Fruit fly (Drosophila melanogaster) whole organism, embryonic: ENCODE data around the gene CG31344.

ENCODE experiments used
- B-H2 ChIP-seq: fragments of 200-800 bp; sonication (Bioruptor generic); optimal IDR thresholded peaks from 2 replicates; lab custom pipeline; 2018; ENCODE audit warnings: missing biosample characterization, mild to moderate bottlenecking, missing genetic modification characterization
- CG10321 ChIP-seq: fragments of 200-800 bp; sonication (Bioruptor generic); IDR thresholded peaks from 2 replicates; pipeline ENCODE4 v1.3.6; 2022; ENCODE audit warnings: missing biosample characterization, missing genetic modification characterization
- CG10979 ChIP-seq: fragments of 200-800 bp; sonication (Bioruptor generic); optimal IDR thresholded peaks from 2 replicates; lab custom pipeline; 2018; ENCODE audit warnings: missing biosample characterization, mild to moderate bottlenecking, missing genetic modification characterization, moderate library complexity
- CG12071 ChIP-seq: fragments of 200-800 bp; sonication (Bioruptor generic); optimal IDR thresholded peaks from 3 replicates; lab custom pipeline; 2018; ENCODE audit warnings: missing biosample characterization, mild to moderate bottlenecking, missing genetic modification characterization
- CG12104 ChIP-seq: fragments of 200-800 bp; sonication (Bioruptor generic); optimal IDR thresholded peaks from 3 replicates; lab custom pipeline; 2016; ENCODE audit warnings: missing biosample characterization, missing genetic modification characterization
- CG14860 ChIP-seq: fragments of 200-800 bp; sonication (Bioruptor generic); IDR thresholded peaks from 3 replicates; pipeline ENCODE4 v1.3.6; 2022; ENCODE audit warnings: missing biosample characterization, missing genetic modification characterization; ENCODE audit not compliant: partially characterized antibody
- CG1529 ChIP-seq: fragments of 200-800 bp; sonication (Bioruptor generic); optimal IDR thresholded peaks from 3 replicates; lab custom pipeline; 2018; ENCODE audit warnings: missing biosample characterization, missing genetic modification characterization
- CG3065 ChIP-seq: fragments of 200-800 bp; sonication (Bioruptor generic); optimal IDR thresholded peaks from 2 replicates; lab custom pipeline; 2016; ENCODE audit warnings: missing biosample characterization, missing genetic modification characterization
- CG33213 ChIP-seq: fragments of 200-800 bp; sonication (Bioruptor generic); optimal IDR thresholded peaks from 3 replicates; lab custom pipeline; 2016; ENCODE audit warnings: missing biosample characterization, missing genetic modification characterization
- CG33557 ChIP-seq: fragments of 200-800 bp; sonication (Bioruptor generic); optimal IDR thresholded peaks from 2 replicates; lab custom pipeline; 2019; ENCODE audit warnings: missing biosample characterization, mild to moderate bottlenecking, missing genetic modification characterization, moderate library complexity
- CG34422 ChIP-seq: fragments of 200-800 bp; sonication (Bioruptor generic); IDR thresholded peaks from 3 replicates; pipeline ENCODE4 v1.3.6; 2022; ENCODE audit warnings: missing biosample characterization, missing genetic modification characterization
- CG3995 ChIP-seq: fragments of 200-800 bp; sonication (Bioruptor generic); optimal IDR thresholded peaks from 3 replicates; lab custom pipeline; 2016; ENCODE audit warnings: missing biosample characterization, missing genetic modification characterization
- CG4282 ChIP-seq: fragments of 200-800 bp; sonication (Bioruptor generic); optimal IDR thresholded peaks from 2 replicates; lab custom pipeline; 2016; ENCODE audit warnings: missing biosample characterization, missing genetic modification characterization
- CG6254 ChIP-seq: fragments of 200-800 bp; sonication (Bioruptor generic); optimal IDR thresholded peaks from 3 replicates; lab custom pipeline; 2017; ENCODE audit warnings: mild to moderate bottlenecking, missing biosample characterization, missing genetic modification reagents, missing genetic modification characterization
- CG6272 ChIP-seq: fragments of 200-800 bp; sonication (Bioruptor generic); IDR thresholded peaks from 2 replicates; pipeline ENCODE4 v1.3.6; 2022; ENCODE audit warnings: missing biosample characterization, missing genetic modification characterization
- CG6791 ChIP-seq: fragments of 200-800 bp; sonication (Bioruptor generic); IDR thresholded peaks from 3 replicates; pipeline ENCODE4 v1.3.6; 2022; ENCODE audit warnings: missing biosample characterization, missing genetic modification characterization; ENCODE audit not compliant: partially characterized antibody
- CG6813 ChIP-seq: fragments of 200-800 bp; sonication (Bioruptor generic); optimal IDR thresholded peaks from 2 replicates; lab custom pipeline; 2017; ENCODE audit warnings: missing biosample characterization, missing genetic modification characterization, mild to moderate bottlenecking, moderate library complexity, missing genetic modification reagents
- CG9817 ChIP-seq: fragments of 200-800 bp; sonication (Bioruptor generic); optimal IDR thresholded peaks from 2 replicates; lab custom pipeline; 2018; ENCODE audit warnings: missing biosample characterization, mild to moderate bottlenecking, missing genetic modification characterization, moderate library complexity
- CrebB ChIP-seq: fragments of 200-800 bp; sonication (Bioruptor generic); optimal IDR thresholded peaks from 3 replicates; lab custom pipeline; 2018; ENCODE audit warnings: missing biosample characterization, mild to moderate bottlenecking, missing genetic modification characterization
- HmgD ChIP-seq: fragments of 200-800 bp; sonication (Bioruptor generic); optimal IDR thresholded peaks from 3 replicates; lab custom pipeline; 2016; ENCODE audit warnings: missing biosample characterization, missing genetic modification characterization
- Hr3 ChIP-seq: fragments of 200-800 bp; sonication (Bioruptor generic); optimal IDR thresholded peaks from 3 replicates; lab custom pipeline; 2016; ENCODE audit warnings: missing biosample characterization, missing genetic modification characterization
- Hr78 ChIP-seq, 2 experiments: fragments of 200-800 bp in 1 of 2; fragments of >200 bp in 1 of 2; sonication (Bioruptor generic) in 1 of 2; optimal IDR thresholded peaks; 2 replicates each; lab custom pipeline; 2017 to 2019; ENCODE audit warnings: missing biosample characterization in 2 of 2, missing genetic modification characterization in 2 of 2, mild to moderate bottlenecking in 1 of 2, moderate library complexity in 1 of 2
- Lim3 ChIP-seq: fragments of 200-800 bp; sonication (Bioruptor generic); IDR thresholded peaks from 2 replicates; pipeline ENCODE4 v1.3.6; 2022; ENCODE audit warnings: missing biosample characterization, missing genetic modification characterization
- Oli ChIP-seq: fragments of 200-800 bp; sonication (Bioruptor generic); optimal IDR thresholded peaks from 2 replicates; lab custom pipeline; 2018; ENCODE audit warnings: missing biosample characterization, mild to moderate bottlenecking, missing genetic modification characterization, moderate library complexity
- Poxn ChIP-seq: fragments of 200-800 bp; sonication (Bioruptor generic); IDR thresholded peaks from 2 replicates; pipeline ENCODE4 v1.3.6; 2022; ENCODE audit warnings: missing biosample characterization, missing genetic modification characterization
- Xrp1 ChIP-seq: fragments of 200-800 bp; sonication (Bioruptor generic); IDR thresholded peaks from 2 replicates; pipeline ENCODE4 v1.3.6; 2022; ENCODE audit warnings: missing biosample characterization, missing genetic modification characterization
- ato ChIP-seq: fragments of 200-800 bp; sonication (Bioruptor generic); IDR thresholded peaks from 2 replicates; pipeline ENCODE4 v1.3.6; 2022; ENCODE audit warnings: missing biosample characterization, missing genetic modification characterization; ENCODE audit not compliant: partially characterized antibody
- bab2 ChIP-seq: fragments of 200-800 bp; sonication (Bioruptor generic); optimal IDR thresholded peaks from 2 replicates; lab custom pipeline; 2016; ENCODE audit warnings: missing biosample characterization, missing genetic modification characterization
- cato ChIP-seq: fragments of 200-800 bp; sonication (Bioruptor generic); optimal IDR thresholded peaks from 2 replicates; lab custom pipeline; 2016; ENCODE audit warnings: missing biosample characterization, missing genetic modification characterization, borderline replicate concordance
- chinmo ChIP-seq: fragments of 200-800 bp; sonication (Bioruptor generic); IDR thresholded peaks from 4 replicates; pipeline ENCODE4 v1.3.6; 2022; ENCODE audit warnings: missing biosample characterization, missing genetic modification characterization; ENCODE audit not compliant: partially characterized antibody
- gt ChIP-seq: fragments of 200-800 bp; sonication (Bioruptor generic); IDR thresholded peaks from 2 replicates; pipeline ENCODE4 v1.3.6; 2022; ENCODE audit warnings: missing biosample characterization, missing genetic modification characterization
- luna ChIP-seq: fragments of 200-800 bp; sonication (Bioruptor generic); optimal IDR thresholded peaks from 2 replicates; lab custom pipeline; 2016; ENCODE audit warnings: missing biosample characterization, missing genetic modification characterization
- mam ChIP-seq: fragments of 200-800 bp; sonication (Bioruptor generic); optimal IDR thresholded peaks from 3 replicates; lab custom pipeline; 2016; ENCODE audit warnings: missing biosample characterization, missing genetic modification characterization
- nau ChIP-seq: fragments of 200-800 bp; sonication (Bioruptor generic); optimal IDR thresholded peaks from 3 replicates; lab custom pipeline; 2017; ENCODE audit warnings: missing biosample characterization, mild to moderate bottlenecking, missing genetic modification characterization, missing genetic modification reagents
- odd ChIP-seq: fragments of 200-800 bp; sonication (Bioruptor generic); optimal IDR thresholded peaks from 2 replicates; lab custom pipeline; 2017; ENCODE audit warnings: missing biosample characterization, mild to moderate bottlenecking, missing genetic modification characterization
- peb ChIP-seq: fragments of 200-800 bp; sonication (Bioruptor generic); IDR thresholded peaks from 2 replicates; pipeline ENCODE4 v1.3.6; 2022; ENCODE audit warnings: missing biosample characterization, missing genetic modification characterization
- phol ChIP-seq: fragments of 200-800 bp; sonication (Bioruptor generic); optimal IDR thresholded peaks from 3 replicates; lab custom pipeline; 2018; ENCODE audit warnings: missing biosample characterization, mild to moderate bottlenecking, missing genetic modification characterization, moderate library complexity
- salm ChIP-seq: fragments of 200-800 bp; sonication (Bioruptor generic); optimal IDR thresholded peaks from 2 replicates; lab custom pipeline; 2018; ENCODE audit warnings: missing biosample characterization, mild to moderate bottlenecking, missing genetic modification characterization
- sens ChIP-seq: fragments of 200-800 bp; sonication (Bioruptor generic); peaks from one replicate; lab custom pipeline; 2016; ENCODE audit warnings: missing biosample characterization, missing genetic modification characterization
- tap ChIP-seq: fragments of 200-800 bp; optimal IDR thresholded peaks from 3 replicates; lab custom pipeline; 2019; ENCODE audit warnings: missing biosample characterization, mild to moderate bottlenecking, missing genetic modification characterization, moderate library complexity
- vfl ChIP-seq: fragments of 200-800 bp; sonication (Bioruptor generic); optimal IDR thresholded peaks from 2 replicates; lab custom pipeline; 2016; ENCODE audit warnings: missing biosample characterization, missing genetic modification characterization
- wek ChIP-seq: fragments of 200-800 bp; sonication (Bioruptor generic); optimal IDR thresholded peaks from 3 replicates; lab custom pipeline; 2018; ENCODE audit warnings: missing biosample characterization, mild to moderate bottlenecking, missing genetic modification characterization, moderate library complexity

The CG31344 gene

DNA sequence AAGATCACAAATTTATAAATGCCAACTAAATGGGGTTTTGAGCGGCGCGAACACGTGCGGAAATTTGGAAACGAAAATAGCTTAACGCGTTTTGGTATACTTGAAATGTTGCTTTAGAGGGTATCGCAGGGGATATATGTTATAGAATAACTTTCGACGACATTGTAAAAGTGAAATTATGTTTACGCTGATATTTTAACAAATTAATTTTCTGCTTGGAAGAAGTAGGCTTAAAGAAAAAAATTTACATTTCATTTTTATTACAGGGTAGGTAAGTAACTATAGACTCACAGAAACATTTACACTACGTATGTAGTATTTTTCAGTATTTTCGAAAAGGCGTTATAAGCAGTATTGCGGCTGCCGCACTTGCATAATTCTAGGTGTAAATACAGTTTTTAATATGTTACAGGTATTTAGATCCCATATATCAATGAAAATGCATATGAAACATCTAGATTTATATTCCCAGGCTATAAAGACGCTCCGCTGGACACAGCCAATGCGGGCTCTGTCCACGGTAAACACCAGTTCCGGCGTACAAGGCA lies 4.3 kb upstream of the CG31344 start, which contains the start of the genes Art3 and mRpS10 (continued):
- TF ChIP-seq luna (GFP tag; lab: Kevin White, UChicago) (peak; percentile 99), CG10979 (peak; percentile 100), gt (GFP tag; lab: Robert Waterston, UW) (peak; percentile 100), HmgD (peak; percentile 99), vfl (GFP tag; lab: Kevin White, UChicago) (peak; percentile 99), peb (peak; percentile 100), salm (tag; lab: Kevin White, UChicago) (peak; percentile 100), mam (GFP tag; lab: Kevin White, UChicago) (peak; percentile 100), Lim3 (GFP tag; lab: Robert Waterston, UW) (peak; percentile 99), CG6813 (GFP tag; lab: Kevin White, UChicago) (peak; percentile 100), CG12104 (GFP tag; lab: Kevin White, UChicago) (peak; percentile 100), sens (GFP tag; lab: Kevin White, UChicago) (peak; percentile 100), Hr78 (GFP tag; optimal IDR thresholded peaks at IDR 0.05; lab: Kevin White, UChicago) (peak in 1 of 2 experiments; percentile 98), CG3065 (peak; percentile 100), Hr3 (GFP tag; lab: Kevin White, UChicago) (peak; percentile 100), nau (no peak), phol (peak; percentile 100), Oli (tag; lab: Kevin White, UChicago) (peak; percentile 100), CG33557 (GFP tag; lab: Kevin White, UChicago) (peak; percentile 100), ato (GFP tag; lab: Robert Waterston, UW) (no peak), Poxn (GFP tag; lab: Robert Waterston, UW) (peak; percentile 100), CG33213 (GFP tag; lab: Kevin White, UChicago) (peak; percentile 100), CG4282 (GFP tag; lab: Kevin White, UChicago) (peak; percentile 98), CG9817 (tag; lab: Kevin White, UChicago) (peak; percentile 100), CG10321 (GFP tag; lab: Robert Waterston, UW) (peak; percentile 92), chinmo (GFP tag; lab: Robert Waterston, UW) (no peak), CG6272 (GFP tag; lab: Robert Waterston, UW) (peak; percentile 100), odd (GFP tag; lab: Kevin White, UChicago) (peak; percentile 99), CrebB (tag; lab: Kevin White, UChicago) (peak; percentile 100), bab2 (GFP tag; lab: Kevin White, UChicago) (peak; percentile 100), B-H2 (GFP tag; lab: Kevin White, UChicago) (peak; percentile 100), CG1529 (peak; percentile 100), CG3995 (GFP tag; lab: Kevin White, UChicago) (peak; percentile 91), CG6791 (no peak), wek (GFP tag; lab: Kevin White, UChicago) (peak; percentile 98), CG12071 (GFP tag; lab: Kevin White, UChicago) (peak; percentile 100), cato (GFP tag; lab: Kevin White, UChicago) (peak; percentile 100), CG34422 (peak; percentile 100), CG14860 (GFP tag; lab: Robert Waterston, UW) (no peak), tap (tag; lab: Kevin White, UChicago) (peak; percentile 100), CG6254 (peak; percentile 98), Xrp1 (GFP tag; lab: Robert Waterston, UW) (peak; percentile 100)
